Fruit fly (Drosophila melanogaster) whole organism, prepupa: Measurements from ENCODE around the gene Set8.

ENCODE experiments used
- Blimp-1 ChIP-seq: fragments of 200-800 bp; sonication (Bioruptor generic); optimal IDR thresholded peaks from 3 replicates; lab custom pipeline; 2017; ENCODE audit warnings: missing biosample characterization, missing genetic modification characterization, mild to moderate bottlenecking, moderate library complexity, missing genetic modification reagents
- CG10631 ChIP-seq: fragments of 200-800 bp; sonication (Bioruptor generic); optimal IDR thresholded peaks from 2 replicates; lab custom pipeline; 2016; ENCODE audit warnings: missing biosample characterization, missing genetic modification characterization
- CG10669 ChIP-seq: fragments of 200-800 bp; sonication (Bioruptor generic); optimal IDR thresholded peaks from 3 replicates; lab custom pipeline; 2018; ENCODE audit warnings: missing biosample characterization, mild to moderate bottlenecking, missing genetic modification characterization, moderate library complexity
- CG11294 ChIP-seq: fragments of 200-800 bp; sonication (Bioruptor generic); IDR thresholded peaks from 2 replicates; pipeline ENCODE4 v1.3.6; 2022; ENCODE audit warnings: missing biosample characterization, missing genetic modification characterization
- CG11762 ChIP-seq: fragments of 200-800 bp; sonication (Bioruptor generic); optimal IDR thresholded peaks from 3 replicates; lab custom pipeline; 2016; ENCODE audit warnings: missing biosample characterization, missing genetic modification characterization; ENCODE audit not compliant: insufficient read depth
- CG11902 ChIP-seq: fragments of 200-800 bp; sonication (Bioruptor generic); optimal IDR thresholded peaks from 3 replicates; lab custom pipeline; 2016; ENCODE audit warnings: missing biosample characterization, missing genetic modification characterization
- CG15336 ChIP-seq: fragments of 200-800 bp; sonication (Bioruptor generic); IDR thresholded peaks from 2 replicates; pipeline ENCODE4 v1.3.6; 2022; ENCODE audit warnings: missing biosample characterization, missing genetic modification characterization
- CG16779 ChIP-seq: fragments of 200-800 bp; sonication (Bioruptor generic); optimal IDR thresholded peaks from 3 replicates; lab custom pipeline; 2017; ENCODE audit warnings: missing biosample characterization, mild to moderate bottlenecking, missing genetic modification characterization
- CG3032 ChIP-seq: fragments of 200-800 bp; optimal IDR thresholded peaks from 2 replicates; lab custom pipeline; 2019; ENCODE audit warnings: missing biosample characterization, mild to moderate bottlenecking, missing genetic modification characterization, moderate library complexity
- CG34406 ChIP-seq: fragments of 200-800 bp; sonication (Bioruptor generic); optimal IDR thresholded peaks from 3 replicates; lab custom pipeline; 2016; ENCODE audit warnings: missing biosample characterization, missing genetic modification characterization
- CG6163 ChIP-seq: fragments of 200-800 bp; sonication (Bioruptor generic); IDR thresholded peaks from 3 replicates; pipeline ENCODE4 v1.3.6; 2022; ENCODE audit warnings: missing biosample characterization, missing genetic modification characterization
- CG6276 ChIP-seq: fragments of 200-800 bp; sonication (Bioruptor generic); optimal IDR thresholded peaks from 2 replicates; lab custom pipeline; 2017; ENCODE audit warnings: missing biosample characterization, mild to moderate bottlenecking, missing genetic modification characterization
- CG6792 ChIP-seq: fragments of 200-800 bp; sonication (Bioruptor generic); optimal IDR thresholded peaks from 3 replicates; lab custom pipeline; 2016; ENCODE audit warnings: missing biosample characterization, missing genetic modification characterization
- CG6854 ChIP-seq: fragments of 200-800 bp; sonication (Bioruptor generic); optimal IDR thresholded peaks from 2 replicates; lab custom pipeline; 2017; ENCODE audit warnings: missing biosample characterization, mild to moderate bottlenecking, missing genetic modification characterization
- CG8319 ChIP-seq: fragments of 200-800 bp; sonication (Bioruptor generic); optimal IDR thresholded peaks from 3 replicates; lab custom pipeline; 2016; ENCODE audit warnings: missing biosample characterization, missing genetic modification characterization
- CG8632 ChIP-seq: fragments of 200-800 bp; sonication (Bioruptor generic); optimal IDR thresholded peaks from 3 replicates; lab custom pipeline; 2016; ENCODE audit warnings: missing biosample characterization, missing genetic modification characterization
- CG9139 ChIP-seq: fragments of 200-800 bp; sonication (Bioruptor generic); optimal IDR thresholded peaks from 3 replicates; lab custom pipeline; 2017; ENCODE audit warnings: missing biosample characterization, mild to moderate bottlenecking, missing genetic modification characterization
- Eip75B ChIP-seq: fragments of 200-800 bp; sonication (Bioruptor generic); optimal IDR thresholded peaks from 3 replicates; lab custom pipeline; 2016; ENCODE audit warnings: missing biosample characterization, missing genetic modification characterization
- Eip93F ChIP-seq: fragments of 200-800 bp; sonication (Bioruptor generic); optimal IDR thresholded peaks from 2 replicates; lab custom pipeline; 2016; ENCODE audit warnings: missing biosample characterization, mild to moderate bottlenecking, missing genetic modification characterization
- Ets21C ChIP-seq: fragments of 200-800 bp; sonication (Bioruptor generic); optimal IDR thresholded peaks from 3 replicates; lab custom pipeline; 2016; ENCODE audit warnings: missing biosample characterization, missing genetic modification characterization
- Ets96B ChIP-seq: fragments of 200-800 bp; optimal IDR thresholded peaks from 2 replicates; lab custom pipeline; 2019; ENCODE audit warnings: missing biosample characterization, mild to moderate bottlenecking, missing genetic modification characterization, moderate library complexity
- Hr38 ChIP-seq: sonication (Bioruptor generic); optimal IDR thresholded peaks from 2 replicates; lab custom pipeline; 2016; ENCODE audit warnings: missing biosample characterization, missing genetic modification characterization
- Hr39 ChIP-seq: fragments of 200-800 bp; sonication (Bioruptor generic); optimal IDR thresholded peaks from 2 replicates; lab custom pipeline; 2016; ENCODE audit warnings: missing biosample characterization, missing genetic modification characterization
- Hr4 ChIP-seq: fragments of 200-800 bp; sonication (Bioruptor generic); optimal IDR thresholded peaks from 3 replicates; lab custom pipeline; 2016; ENCODE audit warnings: missing biosample characterization, missing genetic modification characterization
- Lpt ChIP-seq: fragments of 200-800 bp; sonication (Bioruptor generic); optimal IDR thresholded peaks from 3 replicates; lab custom pipeline; 2016; ENCODE audit warnings: missing biosample characterization, missing genetic modification characterization
- Met ChIP-seq: fragments of 200-800 bp; sonication (Bioruptor generic); optimal IDR thresholded peaks from 3 replicates; lab custom pipeline; 2016; ENCODE audit warnings: missing biosample characterization, missing genetic modification characterization
- OdsH ChIP-seq: fragments of 200-800 bp; sonication (Bioruptor generic); optimal IDR thresholded peaks from 3 replicates; lab custom pipeline; 2016; ENCODE audit warnings: missing biosample characterization, missing genetic modification characterization
- Sox14 ChIP-seq: fragments of 200-800 bp; sonication (Bioruptor generic); optimal IDR thresholded peaks from 3 replicates; lab custom pipeline; 2016; ENCODE audit warnings: missing biosample characterization, missing genetic modification characterization
- Sox15 ChIP-seq: fragments of 200-800 bp; sonication (Bioruptor generic); optimal IDR thresholded peaks from 3 replicates; lab custom pipeline; 2016; ENCODE audit warnings: missing biosample characterization, missing genetic modification characterization
- achi ChIP-seq: fragments of 200-800 bp; sonication (Bioruptor generic); optimal IDR thresholded peaks from 3 replicates; lab custom pipeline; 2016; ENCODE audit warnings: missing biosample characterization, missing genetic modification characterization
- acj6 ChIP-seq: fragments of 200-800 bp; sonication (Bioruptor generic); optimal IDR thresholded peaks from 3 replicates; lab custom pipeline; 2016; ENCODE audit warnings: missing biosample characterization, missing genetic modification characterization
- cyc ChIP-seq: fragments of 200-800 bp; sonication (Bioruptor generic); optimal IDR thresholded peaks from 3 replicates; lab custom pipeline; 2016; ENCODE audit warnings: missing biosample characterization, missing genetic modification characterization
- dac ChIP-seq: fragments of 200-800 bp; sonication (Bioruptor generic); optimal IDR thresholded peaks from 2 replicates; lab custom pipeline; 2017; ENCODE audit warnings: missing biosample characterization, mild to moderate bottlenecking, missing genetic modification characterization
- dsx ChIP-seq: fragments of 200-800 bp; optimal IDR thresholded peaks from 3 replicates; lab custom pipeline; 2019; ENCODE audit warnings: missing biosample characterization, mild to moderate bottlenecking, missing genetic modification characterization, moderate library complexity; ENCODE audit not compliant: poor library complexity, severe bottlenecking
- eg ChIP-seq: fragments of 200-800 bp; sonication (Bioruptor generic); IDR thresholded peaks from 3 replicates; pipeline ENCODE4 v1.3.6; 2022; ENCODE audit warnings: missing biosample characterization, missing genetic modification characterization
- esn ChIP-seq: fragments of 200-800 bp; sonication (Bioruptor generic); optimal IDR thresholded peaks from 2 replicates; lab custom pipeline; 2016; ENCODE audit warnings: missing biosample characterization, mild to moderate bottlenecking, missing genetic modification characterization, moderate library complexity
- fd85E ChIP-seq: fragments of 200-800 bp; sonication (Bioruptor generic); optimal IDR thresholded peaks from 3 replicates; lab custom pipeline; 2016; ENCODE audit warnings: missing biosample characterization, missing genetic modification characterization
- fkh ChIP-seq: fragments of 200-800 bp; sonication (Bioruptor generic); optimal IDR thresholded peaks from 3 replicates; lab custom pipeline; 2017; ENCODE audit warnings: missing biosample characterization, mild to moderate bottlenecking, missing genetic modification characterization, moderate library complexity
- spab ChIP-seq: fragments of 200-800 bp; sonication (Bioruptor generic); optimal IDR thresholded peaks from 2 replicates; lab custom pipeline; 2017; ENCODE audit warnings: missing biosample characterization, mild to moderate bottlenecking, missing genetic modification characterization, missing genetic modification reagents
- svp ChIP-seq: fragments of 200-800 bp; sonication (Bioruptor generic); peaks from one replicate; lab custom pipeline; 2016; ENCODE audit warnings: missing biosample characterization, missing genetic modification characterization
- vri ChIP-seq: fragments of 200-800 bp; sonication (Bioruptor generic); optimal IDR thresholded peaks from 3 replicates; lab custom pipeline; 2016; ENCODE audit warnings: missing biosample characterization, mild to moderate bottlenecking, missing genetic modification characterization

Set8 gene

dm6 chr3R:14330654-14331053 is 14.8 kb downstream of the Set8 start:
- TF ChIP-seq vri (GFP tag; lab: Kevin White, UChicago) = no peak
- TF ChIP-seq CG10669 = no peak
- no peak for TF ChIP-seq eg (GFP tag; lab: Robert Waterston, UW)
- 0 out of 3 replicates have a peak, but pooled peaks have one; percentile 12 for TF ChIP-seq CG6163 (GFP tag; lab: Robert Waterston, UW)
- TF ChIP-seq dsx = peak; percentile 67
- TF ChIP-seq Eip93F (GFP tag; lab: Kevin White, UChicago) = no peak

- TF ChIP-seq CG6276 (GFP tag; lab: Kevin White, UChicago) = no peak
- no peak for TF ChIP-seq CG8632 (GFP tag; lab: Kevin White, UChicago)
- TF ChIP-seq fd85E (GFP tag; lab: Kevin White, UChicago) = no peak
- no peak for TF ChIP-seq CG10669
- no peak for TF ChIP-seq dsx
- no peak for TF ChIP-seq CG6792 (GFP tag; lab: Kevin White, UChicago)
- TF ChIP-seq, all 60 proteins: peak for 0
Measured at dm6 chr3R:14331474-14331873, 15.6 kb downstream of the Set8 start.

dm6 chr3R:14332735-14333134 is 16.9 kb downstream of the Set8 start:
- TF ChIP-seq OdsH (GFP tag; lab: Kevin White, UChicago) (no peak), CG11902 (GFP tag; lab: Kevin White, UChicago) (no peak), Lpt (GFP tag; lab: Kevin White, UChicago) (no peak), CG15336 (GFP tag; lab: Robert Waterston, UW) (0 out of 2 replicates have a peak, but pooled peaks have one; percentile 11), CG11762 (no peak)

dm6 chr3R:14335504-14335903 is 19.7 kb downstream of the Set8 start:
- TF ChIP-seq CG8319 (GFP tag; lab: Kevin White, UChicago) (no peak), Lpt (GFP tag; lab: Kevin White, UChicago) (no peak), Ets21C (GFP tag; lab: Kevin White, UChicago) (no peak), CG6163 (GFP tag; lab: Robert Waterston, UW) (0 out of 3 replicates have a peak, but pooled peaks have one; percentile 17)

DNA sequence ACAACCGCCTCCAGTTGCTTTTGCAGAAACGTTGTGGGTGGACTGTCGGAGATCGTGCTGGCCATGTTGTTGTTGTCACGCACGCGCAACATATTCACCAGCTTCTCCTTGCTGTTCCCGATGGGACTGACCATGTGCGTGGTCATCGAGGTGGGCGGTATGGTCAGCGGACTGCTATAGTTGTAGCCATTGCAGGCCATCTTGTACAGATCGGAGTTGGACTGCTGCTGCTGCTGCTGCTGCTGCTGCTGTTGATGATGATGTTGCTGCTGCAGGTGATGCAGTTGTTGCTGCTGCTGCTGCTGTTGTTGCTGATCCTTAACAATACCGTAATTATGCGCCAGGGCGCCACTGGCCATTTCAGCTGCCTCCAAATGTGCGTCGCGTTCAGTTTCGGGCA is 28.9 kb downstream of the Set8 start:
- no peak for TF ChIP-seq Met
- TF ChIP-seq dac = no peak
- TF ChIP-seq CG8632 (GFP tag; lab: Kevin White, UChicago) = no peak
- no peak for TF ChIP-seq CG10631
- TF ChIP-seq Hr4 = no peak
- no peak for TF ChIP-seq CG11902 (GFP tag; lab: Kevin White, UChicago)
- no peak for TF ChIP-seq Sox14 (GFP tag; lab: Kevin White, UChicago)
- TF ChIP-seq CG34406 = no peak
- TF ChIP-seq Eip75B (GFP tag; lab: Kevin White, UChicago) = no peak
- no peak for TF ChIP-seq CG11294 (GFP tag; lab: Robert Waterston, UW)
- TF ChIP-seq cyc (GFP tag; lab: Kevin White, UChicago) = no peak
- TF ChIP-seq CG16779 (tag; lab: Kevin White, UChicago) = no peak
- no peak for TF ChIP-seq Hr38 (GFP tag; lab: Kevin White, UChicago)
- TF ChIP-seq CG3032 = no peak

DNA sequence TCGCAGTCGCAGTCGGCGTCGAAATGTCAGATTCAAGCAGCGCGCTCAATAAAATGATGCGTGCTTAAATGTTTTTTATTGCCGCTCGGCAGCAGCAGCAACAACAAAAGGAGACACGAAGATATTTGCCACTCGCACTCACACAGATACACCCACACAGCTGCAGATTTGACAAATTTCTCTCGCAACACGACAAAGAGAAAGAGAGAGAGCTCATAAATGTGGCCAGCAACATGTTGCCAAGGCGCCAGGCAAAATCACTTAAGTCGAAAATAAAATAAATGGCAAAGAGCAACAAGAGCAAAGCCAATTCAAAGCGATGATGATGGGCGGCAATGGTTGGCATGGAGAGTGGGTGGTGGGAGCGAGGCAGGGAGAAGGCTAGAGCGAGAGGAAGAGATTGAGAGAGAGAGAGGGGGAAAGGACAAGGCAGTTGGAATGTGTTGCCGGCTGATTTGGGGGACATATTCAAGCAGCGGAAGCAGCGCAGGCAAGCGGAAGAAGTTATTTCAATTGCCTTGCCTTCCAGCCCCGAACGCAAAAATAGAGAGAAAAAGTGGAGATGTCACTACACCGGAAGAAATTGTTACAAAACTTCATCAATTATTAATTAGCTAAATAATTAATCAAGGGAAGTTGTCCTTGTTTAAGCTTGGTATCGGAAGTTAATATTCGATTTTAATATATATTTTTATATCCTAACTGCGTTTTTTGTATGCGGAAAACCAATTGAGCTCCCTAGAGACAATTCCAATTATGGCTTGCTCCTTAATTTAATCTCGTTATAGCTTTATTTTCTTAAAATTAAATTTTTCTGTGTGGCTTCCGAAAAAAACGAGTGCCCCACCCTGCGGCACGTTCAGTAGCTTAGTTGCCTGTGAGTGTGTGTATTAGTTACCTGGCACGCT is 31.3 kb downstream of the Set8 start:
- TF ChIP-seq spab = peak; percentile 8
- no peak for TF ChIP-seq Ets21C (GFP tag; lab: Kevin White, UChicago)
- TF ChIP-seq Sox15 (GFP tag; lab: Kevin White, UChicago) = no peak
- peak; percentile 47 for TF ChIP-seq achi (GFP tag; lab: Kevin White, UChicago)
- TF ChIP-seq esn (GFP tag; lab: Kevin White, UChicago) = peak; percentile 35
- peak; percentile 33; the same call in 1 of the 3 replicates for TF ChIP-seq eg (GFP tag; lab: Robert Waterston, UW)
- TF ChIP-seq Blimp-1 (GFP tag; lab: Kevin White, UChicago) = no peak
- TF ChIP-seq Hr39 (GFP tag; lab: Kevin White, UChicago) = no peak
- peak; percentile 34 for TF ChIP-seq Ets96B (tag; lab: Kevin White, UChicago)
- peak; percentile 52 for TF ChIP-seq acj6 (GFP tag; lab: Kevin White, UChicago)
- peak; percentile 66 for TF ChIP-seq Hr4
- TF ChIP-seq CG6854 = no peak
- TF ChIP-seq CG8319 (GFP tag; lab: Kevin White, UChicago) = no peak
- no peak for TF ChIP-seq fkh
- TF ChIP-seq CG9139 (GFP tag; lab: Kevin White, UChicago) = no peak
- peak; percentile 63 for TF ChIP-seq svp (GFP tag; lab: Kevin White, UChicago)
- TF ChIP-seq OdsH (GFP tag; lab: Kevin White, UChicago) = peak; percentile 54
- peak; percentile 3 for TF ChIP-seq CG6792 (GFP tag; lab: Kevin White, UChicago)
